Fruit fly (Drosophila melanogaster) Kc167 (cell line): Measurements from ENCODE around the gene kmr.

Source experiments
- Myc ChIP-seq: fragments of >200 bp; optimal IDR thresholded peaks from 2 replicates; lab custom pipeline; 2017; ENCODE audit warnings: missing external identifiers
- Sin3A ChIP-seq: fragments of >200 bp; optimal IDR thresholded peaks from 2 replicates; lab custom pipeline; 2018; ENCODE audit warnings: missing external identifiers
- h ChIP-seq: fragments of >200 bp; optimal IDR thresholded peaks from 3 replicates; lab custom pipeline; 2018; ENCODE audit warnings: missing external identifiers
- psq ChIP-seq: fragments of >200 bp; optimal IDR thresholded peaks from 2 replicates; lab custom pipeline; 2017; ENCODE audit warnings: missing external identifiers

- TF ChIP-seq psq (lab: Kevin White, UChicago) (no peak), Myc (no peak), h (lab: Kevin White, UChicago) (no peak), Sin3A (lab: Kevin White, UChicago) (no peak)
Measured at dm6 chr3R:13794666-13795055, 79.7 kb downstream of the kmr start.
